Fruit fly (Drosophila melanogaster): ENCODE measurements around the gene CG34377.

The CG34377 gene

dm6 chr3R:22358810-22359209 is 34.9 kb upstream of the CG34377 start (continued):
- TF ChIP-seq CG34376 (GFP tag; optimal IDR thresholded peaks at IDR 0.05) = peak; percentile 1
- no peak for TF ChIP-seq CG16813 (GFP tag; IDR thresholded peaks at IDR 0.05; ENCODE audit: partially characterized antibody)
- peak; percentile 44 for TF ChIP-seq MTF-1 (GFP tag; optimal IDR thresholded peaks at IDR 0.05; ENCODE audit: borderline replicate concordance)
- TF ChIP-seq CG4360 (GFP tag; IDR thresholded peaks at IDR 0.05) = peak; percentile 61; the same call in 1 of the 2 replicates
- TF ChIP-seq CG31365 (tag; optimal IDR thresholded peaks at IDR 0.05) = peak; percentile 41
- TF ChIP-seq ro (GFP tag; IDR thresholded peaks at IDR 0.05) = 0 out of 2 replicates have a peak, but pooled peaks have one; percentile 40
- TF ChIP-seq her (GFP tag; optimal IDR thresholded peaks at IDR 0.05) = no peak
- TF ChIP-seq CG4617 (GFP tag; optimal IDR thresholded peaks at IDR 0.05; ENCODE audit: borderline replicate concordance) = no peak
- TF ChIP-seq CG9876 (GFP tag; optimal IDR thresholded peaks at IDR 0.05) = peak; percentile 6
- no peak for TF ChIP-seq hth (optimal IDR thresholded peaks at IDR 0.05)
- peak; percentile 53 for TF ChIP-seq CG8944 (GFP tag; optimal IDR thresholded peaks at IDR 0.05)
- TF ChIP-seq Ptx1 (GFP tag; IDR thresholded peaks at IDR 0.05) = peak; percentile 77
- TF ChIP-seq HmgD (GFP tag; optimal IDR thresholded peaks at IDR 0.05) = peak; percentile 20
- TF ChIP-seq CG9817 (tag; optimal IDR thresholded peaks at IDR 0.05) = no peak
- TF ChIP-seq CG31441 (GFP tag; IDR thresholded peaks at IDR 0.05) = peak; percentile 85
- TF ChIP-seq CG6175 (GFP tag; IDR thresholded peaks at IDR 0.05) = 0 out of 3 replicates have a peak, but pooled peaks have one; percentile 13
- TF ChIP-seq kay (GFP tag; optimal IDR thresholded peaks at IDR 0.05) = no peak
- TF ChIP-seq maf-S (GFP tag; optimal IDR thresholded peaks at IDR 0.05) = peak; percentile 12
- TF ChIP-seq Chrac-16 (GFP tag; optimal IDR thresholded peaks at IDR 0.05) = peak; percentile 32
- peak; percentile 44 for TF ChIP-seq CG13775 (GFP tag; optimal IDR thresholded peaks at IDR 0.05)
- peak; percentile 94 for TF ChIP-seq sens (GFP tag)
- TF ChIP-seq CG14667 (GFP tag; IDR thresholded peaks at IDR 0.05) = peak; percentile 57
- peak; percentile 86 for TF ChIP-seq CG33557 (GFP tag; optimal IDR thresholded peaks at IDR 0.05)
- TF ChIP-seq Kr (GFP tag; optimal IDR thresholded peaks at IDR 0.05) = peak; percentile 39
- no peak for TF ChIP-seq hb (GFP tag; IDR thresholded peaks at IDR 0.05; ENCODE audit: partially characterized antibody)
- TF ChIP-seq pita (GFP tag; optimal IDR thresholded peaks at IDR 0.05) = no peak
- peak; percentile 35; the same call in 1 of the 3 replicates for TF ChIP-seq CG7357 (GFP tag; IDR thresholded peaks at IDR 0.05)
- peak; percentile 49 for TF ChIP-seq tin (GFP tag; optimal IDR thresholded peaks at IDR 0.05)

dm6 chr3R:22357942-22358341 is 34.0 kb upstream of the CG34377 start:
- TF ChIP-seq caup (GFP tag; optimal IDR thresholded peaks at IDR 0.05; ENCODE audit: severe bottlenecking) (no peak), CG17186 (GFP tag; optimal IDR thresholded peaks at IDR 0.05) (no peak), gem (tag; optimal IDR thresholded peaks at IDR 0.05) (peak; percentile 1), sens-2 (GFP tag; IDR thresholded peaks at IDR 0.05) (no peak), tio (GFP tag; optimal IDR thresholded peaks at IDR 0.05) (peak; percentile 22), Ada2b (GFP tag; IDR thresholded peaks at IDR 0.05) (peak; percentile 10; the same call in 1 of the 2 replicates), Hmr (GFP tag; optimal IDR thresholded peaks at IDR 0.05) (peak; percentile 22), CG3726 (GFP tag; IDR thresholded peaks at IDR 0.05) (no peak), CG2678 (tag; optimal IDR thresholded peaks at IDR 0.05) (peak; percentile 12), CoRest (tag; optimal IDR thresholded peaks at IDR 0.05) (no peak), NC2β (GFP tag; optimal IDR thresholded peaks at IDR 0.05) (no peak), Fer3 (tag; optimal IDR thresholded peaks at IDR 0.05) (peak; percentile 18), CG11696 (GFP tag; IDR thresholded peaks at IDR 0.05) (0 out of 2 replicates have a peak, but pooled peaks have one; percentile 56), CG12769 (tag; optimal IDR thresholded peaks at IDR 0.05) (peak; percentile 13), Mrtf (GFP tag; IDR thresholded peaks at IDR 0.05) (no peak), CG2120 (GFP tag; optimal IDR thresholded peaks at IDR 0.05) (peak; percentile 0), Med (GFP tag) (peak; percentile 55), CG7839 (tag; optimal IDR thresholded peaks at IDR 0.05) (no peak), CG6175 (GFP tag; IDR thresholded peaks at IDR 0.05) (no peak), rib (GFP tag; IDR thresholded peaks at IDR 0.05) (no peak), trh (GFP tag; optimal IDR thresholded peaks at IDR 0.05) (no peak), CG8290 (GFP tag; optimal IDR thresholded peaks at IDR 0.05) (no peak), CG8290 (tag; optimal IDR thresholded peaks at IDR 0.05) (peak in 1 of 2 experiments; percentile 20), CG4360 (GFP tag; IDR thresholded peaks at IDR 0.05) (no peak), Ets65A (GFP tag) (peak; percentile 45), cas (GFP tag; IDR thresholded peaks at IDR 0.05) (no peak), Bdp1 (GFP tag; optimal IDR thresholded peaks at IDR 0.05) (no peak)
